Worm (Caenorhabditis elegans): Measurements from ENCODE around the gene rpl-3.
A peak's percentile ranks its signal among the peaks of the same experiment; 100 is the strongest.

rpl-3 gene

DNA sequence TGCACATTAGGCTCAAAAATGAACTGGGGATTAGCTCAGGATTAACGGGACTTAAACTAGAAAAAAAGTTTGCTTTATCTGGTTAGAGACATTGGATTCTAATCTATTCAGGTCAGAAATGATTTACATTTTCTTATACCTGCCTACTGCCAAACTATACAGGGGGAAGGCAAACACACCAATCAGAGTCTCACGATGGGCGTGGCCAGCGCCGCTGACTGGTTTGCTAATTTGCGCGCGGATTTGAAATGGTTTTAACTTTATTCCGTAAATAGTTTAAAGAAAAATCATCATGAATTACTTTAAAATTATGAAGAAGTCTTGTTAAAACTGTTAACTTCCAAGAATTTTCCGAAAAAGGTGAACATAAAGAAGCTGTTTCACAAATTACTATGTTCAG lies 30.7 kb downstream of the rpl-3 start:
- TF ChIP-seq fkh-10 (GFP tag; optimal IDR thresholded peaks at IDR 0.05) (no peak), nfya-1 (tag; optimal IDR thresholded peaks at IDR 0.05) (peak; percentile 88)

- TF ChIP-seq unc-42 (tag; optimal IDR thresholded peaks at IDR 0.05) (peak; percentile 26), ceh-31 (tag; optimal IDR thresholded peaks at IDR 0.05) (peak; percentile 21), ceh-18 (tag; optimal IDR thresholded peaks at IDR 0.05) (no peak)
Observed at ce11 chrIII:3898850-3899249, 31.2 kb downstream of the rpl-3 start.

ce11 chrIII:3901542-3901941 lies 33.9 kb downstream of the rpl-3 start, which contains the start of gene tir-1:
Gene tir-1 (minus strand): TSS chrIII:3901642.
- no peak for TF ChIP-seq K02D7.2 (tag; optimal IDR thresholded peaks at IDR 0.05)
- no peak for TF ChIP-seq fax-1 (tag; optimal IDR thresholded peaks at IDR 0.05)
- TF ChIP-seq ceh-24 (tag; optimal IDR thresholded peaks at IDR 0.05) = no peak
- TF ChIP-seq nhr-232 (tag; optimal IDR thresholded peaks at IDR 0.05) = no peak
- no peak for TF ChIP-seq syd-9 (tag; optimal IDR thresholded peaks at IDR 0.05)
- no peak for TF ChIP-seq sox-4 (tag; optimal IDR thresholded peaks at IDR 0.05)
- TF ChIP-seq che-1 (tag; optimal IDR thresholded peaks at IDR 0.05) = no peak
- no peak for TF ChIP-seq pha-2 (tag; optimal IDR thresholded peaks at IDR 0.05)
- no peak for TF ChIP-seq pax-1 (tag; optimal IDR thresholded peaks at IDR 0.05)
- no peak for TF ChIP-seq npax-4 (tag; optimal IDR thresholded peaks at IDR 0.05)
- no peak for TF ChIP-seq madf-2 (tag; optimal IDR thresholded peaks at IDR 0.05)
- no peak for TF ChIP-seq F13H6.1 (tag; optimal IDR thresholded peaks at IDR 0.05)
- TF ChIP-seq unc-42 (tag; optimal IDR thresholded peaks at IDR 0.05) = no peak
- no peak for TF ChIP-seq lim-6 (tag; optimal IDR thresholded peaks at IDR 0.05)
- no peak for TF ChIP-seq ceh-30 (tag; optimal IDR thresholded peaks at IDR 0.05)
- no peak for TF ChIP-seq pqm-1 (tag; optimal IDR thresholded peaks at IDR 0.05)
- no peak for TF ChIP-seq ceh-18 (tag; optimal IDR thresholded peaks at IDR 0.05)

- TF ChIP-seq ceh-24 (tag; optimal IDR thresholded peaks at IDR 0.05) (no peak), rnt-1 (tag; optimal IDR thresholded peaks at IDR 0.05) (no peak), sox-2 (GFP tag; IDR thresholded peaks at IDR 0.05) (no peak), ceh-30 (tag; optimal IDR thresholded peaks at IDR 0.05) (no peak)
Observed at ce11 chrIII:3902588-3903325, 35.1 kb downstream of the rpl-3 start.

DNA sequence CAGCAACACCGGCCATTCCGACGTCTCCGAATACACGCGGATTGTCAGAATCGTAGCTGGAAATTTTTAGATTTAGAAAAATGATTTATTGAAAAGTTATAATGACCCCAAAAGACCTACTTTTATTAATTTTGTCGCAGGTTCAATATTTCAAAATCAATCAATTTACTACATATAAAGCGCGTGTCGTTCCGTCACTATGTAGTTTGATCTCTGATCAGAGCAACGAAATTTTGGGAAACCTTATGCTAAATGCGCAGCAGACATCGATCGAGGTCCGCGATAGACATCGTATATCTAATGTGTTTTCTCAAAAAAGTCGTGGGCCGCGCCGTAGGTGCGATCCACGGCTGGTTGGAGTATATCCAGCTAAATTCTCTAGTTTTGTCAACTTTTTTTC lies 38.8 kb downstream of the rpl-3 start:
- TF ChIP-seq hlh-13 (GFP tag; optimal IDR thresholded peaks at IDR 0.05) = no peak
- no peak for TF ChIP-seq ets-4 (tag; optimal IDR thresholded peaks at IDR 0.05)
- no peak for TF ChIP-seq mec-3 (tag; optimal IDR thresholded peaks at IDR 0.05; ENCODE audit: borderline replicate concordance)
- TF ChIP-seq lin-11 (tag; optimal IDR thresholded peaks at IDR 0.05) = no peak
- no peak for TF ChIP-seq ref-2 (tag; optimal IDR thresholded peaks at IDR 0.05)
- no peak for TF ChIP-seq T23F11.4 (GFP tag; optimal IDR thresholded peaks at IDR 0.05)
- no peak for TF ChIP-seq rnt-1 (tag; optimal IDR thresholded peaks at IDR 0.05)
- no peak for TF ChIP-seq hlh-6 (tag; optimal IDR thresholded peaks at IDR 0.05)
- no peak for TF ChIP-seq dmd-4 (tag; optimal IDR thresholded peaks at IDR 0.05; ENCODE audit: borderline replicate concordance)
- TF ChIP-seq pha-2 (tag; optimal IDR thresholded peaks at IDR 0.05) = no peak
- TF ChIP-seq C38D4.7 (GFP tag; optimal IDR thresholded peaks at IDR 0.05) = no peak
- no peak for TF ChIP-seq pax-1 (tag; optimal IDR thresholded peaks at IDR 0.05)
- no peak for TF ChIP-seq ama-1 (optimal IDR thresholded peaks at IDR 0.05)
- no peak for TF ChIP-seq ceh-18 (tag; optimal IDR thresholded peaks at IDR 0.05)
- no peak for TF ChIP-seq ceh-30 (tag; optimal IDR thresholded peaks at IDR 0.05)
- no peak for TF ChIP-seq gmeb-2 (tag; optimal IDR thresholded peaks at IDR 0.05)
- TF ChIP-seq nhr-232 (tag; optimal IDR thresholded peaks at IDR 0.05) = no peak
